Worm (Caenorhabditis elegans) whole organism, L1 larva: Measurements from ENCODE around the gene ostf-4.

ENCODE experiments used
- C16A3.4 ChIP-seq: fragments of 150-350 bp; optimal IDR thresholded peaks from 2 replicates; lab custom pipeline; 2014; ENCODE audit warnings: missing biosample characterization, missing genetic modification characterization
- F16B12.6 ChIP-seq: fragments of 150-350 bp; optimal IDR thresholded peaks from 2 replicates; lab custom pipeline; 2014; ENCODE audit warnings: missing biosample characterization, missing genetic modification characterization
- Y116A8C.19 ChIP-seq: sonication (generic microtip); optimal IDR thresholded peaks from 2 replicates; lab custom pipeline; 2016; ENCODE audit warnings: missing compliant biosample characterization, missing genetic modification characterization, borderline replicate concordance
- aha-1 ChIP-seq: fragments of 150-350 bp; optimal IDR thresholded peaks from 2 replicates; lab custom pipeline; 2014; ENCODE audit warnings: missing biosample characterization, missing genetic modification characterization
- aly-2 ChIP-seq: fragments of 150-350 bp; optimal IDR thresholded peaks from 2 replicates; lab custom pipeline; 2014; ENCODE audit warnings: missing biosample characterization, missing genetic modification characterization
- ama-1 ChIP-seq: fragments of 150-350 bp; optimal IDR thresholded peaks from 2 replicates; lab custom pipeline; 2014
- blmp-1 ChIP-seq: fragments of 150-350 bp; optimal IDR thresholded peaks from 2 replicates; lab custom pipeline; 2014; ENCODE audit warnings: missing biosample characterization, missing genetic modification characterization
- ceh-63 ChIP-seq: fragments of 200-800 bp; sonication (Bioruptor generic); optimal IDR thresholded peaks from 2 replicates; lab custom pipeline; 2018; ENCODE audit warnings: mild to moderate bottlenecking, missing genetic modification characterization, missing compliant biosample characterization
- ceh-82 ChIP-seq, 3 experiments: fragments of 150-350 bp in 1 of 3; sonication (generic microtip) in 2 of 3; optimal IDR thresholded peaks; 2 replicates each; lab custom pipeline; 2014 to 2017; ENCODE audit warnings: missing biosample characterization in 3 of 3, missing genetic modification characterization in 3 of 3
- ceh-88 ChIP-seq: fragments of 200-800 bp; sonication (Bioruptor generic); IDR thresholded peaks from 2 replicates; pipeline ENCODE4 v1.3.6; 2022; ENCODE audit warnings: missing genetic modification characterization, missing compliant biosample characterization
- dpl-1 ChIP-seq, 3 experiments: fragments of 150-350 bp in 2 of 3; sonication (generic microtip) in 1 of 3; optimal IDR thresholded peaks; 2 replicates each; lab custom pipeline; 2014 to 2017; ENCODE audit warnings: missing biosample characterization in 3 of 3, missing genetic modification characterization in 3 of 3, missing genetic modification reagents in 3 of 3
- efl-1 ChIP-seq, 4 experiments: fragments of 150-350 bp; optimal IDR thresholded peaks in 3 of 4; peaks in 1 of 4; 1 replicate in 1 of 4; 2 replicates in 3 of 4; lab custom pipeline; 2014; ENCODE audit warnings: missing biosample characterization in 2 of 4, missing genetic modification characterization in 2 of 4, missing genetic modification reagents in 2 of 4
- efl-3 ChIP-seq: fragments of 200-800 bp; sonication (Bioruptor generic); optimal IDR thresholded peaks from 2 replicates; lab custom pipeline; 2018; ENCODE audit warnings: mild to moderate bottlenecking, missing genetic modification characterization, missing compliant biosample characterization
- egl-13 ChIP-seq: sonication (generic microtip); optimal IDR thresholded peaks from 2 replicates; lab custom pipeline; 2016; ENCODE audit warnings: missing genotype, missing genetic modification reagents, missing genetic modification characterization, missing compliant biosample characterization
- egl-27 ChIP-seq, 2 experiments: fragments of 150-350 bp in 1 of 2; sonication (generic microtip); optimal IDR thresholded peaks; 3 replicates each; lab custom pipeline; 2017 to 2018; ENCODE audit warnings: missing biosample characterization in 2 of 2, missing genetic modification characterization in 2 of 2, missing genetic modification reagents in 2 of 2
- elt-2 ChIP-seq: sonication (generic microtip); optimal IDR thresholded peaks from 2 replicates; lab custom pipeline; 2016; ENCODE audit warnings: missing genetic modification characterization, mild to moderate bottlenecking, inconsistent platforms, missing compliant biosample characterization, missing genetic modification reagents
- ets-5 ChIP-seq: fragments of 200-800 bp; sonication (Bioruptor generic); IDR thresholded peaks from 2 replicates; pipeline ENCODE4 v1.3.6; 2022; ENCODE audit warnings: missing genetic modification characterization, missing compliant biosample characterization
- fkh-10 ChIP-seq: sonication (generic microtip); optimal IDR thresholded peaks from 2 replicates; lab custom pipeline; 2017; ENCODE audit warnings: missing biosample characterization, missing genetic modification reagents, missing genetic modification characterization
- fkh-8 ChIP-seq: sonication (generic microtip); optimal IDR thresholded peaks from 2 replicates; lab custom pipeline; 2016; ENCODE audit warnings: mild to moderate bottlenecking, missing genetic modification characterization, missing compliant biosample characterization
- fos-1 ChIP-seq: fragments of 150-350 bp; optimal IDR thresholded peaks from 2 replicates; lab custom pipeline; 2014; ENCODE audit warnings: missing biosample characterization, missing genetic modification characterization
- hpl-2 ChIP-seq: fragments of 150-350 bp; optimal IDR thresholded peaks from 2 replicates; lab custom pipeline; 2014; ENCODE audit warnings: missing biosample characterization, missing genetic modification reagents, missing genetic modification characterization
- lin-13 ChIP-seq: fragments of 150-350 bp; optimal IDR thresholded peaks from 2 replicates; lab custom pipeline; 2014; ENCODE audit warnings: missing biosample characterization, missing genetic modification reagents, missing genetic modification characterization
- lin-14 ChIP-seq: fragments of 200-800 bp; sonication (Bioruptor generic); optimal IDR thresholded peaks from 2 replicates; lab custom pipeline; 2018; ENCODE audit warnings: mild to moderate bottlenecking, missing genetic modification characterization, moderate library complexity, missing compliant biosample characterization
- lin-15B ChIP-seq: fragments of 150-350 bp; sonication (generic microtip); optimal IDR thresholded peaks from 3 replicates; lab custom pipeline; 2014; ENCODE audit warnings: missing biosample characterization, missing genetic modification characterization
- lin-35 ChIP-seq, 2 experiments: fragments of 150-350 bp; optimal IDR thresholded peaks; 2 replicates each; lab custom pipeline; 2014; ENCODE audit warnings: missing biosample characterization in 2 of 2, missing genetic modification characterization in 2 of 2, missing genetic modification reagents in 2 of 2
- lin-39 ChIP-seq: fragments of 150-350 bp; optimal IDR thresholded peaks from 2 replicates; lab custom pipeline; 2014; ENCODE audit warnings: missing biosample characterization, missing genetic modification reagents, missing genetic modification characterization
- lsy-2 ChIP-seq, 2 experiments: fragments of 150-350 bp; optimal IDR thresholded peaks; 2 replicates each; lab custom pipeline; 2014; ENCODE audit warnings: missing biosample characterization in 2 of 2, missing genetic modification characterization in 2 of 2
- mab-9 ChIP-seq: fragments of 200-800 bp; sonication (Bioruptor generic); IDR thresholded peaks from 2 replicates; pipeline ENCODE4 v1.3.6; 2022; ENCODE audit warnings: missing genetic modification reagents, missing genetic modification characterization, missing compliant biosample characterization
- mef-2 ChIP-seq: fragments of 150-350 bp; optimal IDR thresholded peaks from 2 replicates; lab custom pipeline; 2014; ENCODE audit warnings: missing biosample characterization, missing genetic modification characterization
- mep-1 ChIP-seq: fragments of 150-350 bp; optimal IDR thresholded peaks from 2 replicates; lab custom pipeline; 2014; ENCODE audit warnings: missing biosample characterization, missing genetic modification characterization
- nhr-19 ChIP-seq: fragments of 200-800 bp; sonication (Bioruptor generic); conservative IDR thresholded peaks from 2 replicates; pipeline ENCODE4 v1.3.6; 2022; ENCODE audit warnings: missing genetic modification characterization, missing compliant biosample characterization
- nhr-28 ChIP-seq: fragments of 150-350 bp; optimal IDR thresholded peaks from 2 replicates; lab custom pipeline; 2014; ENCODE audit warnings: missing biosample characterization, missing genetic modification characterization
- nhr-77 ChIP-seq: fragments of 150-350 bp; optimal IDR thresholded peaks from 2 replicates; lab custom pipeline; 2014; ENCODE audit warnings: missing biosample characterization, missing genetic modification characterization
- nhr-84 ChIP-seq: sonication (generic microtip); optimal IDR thresholded peaks from 2 replicates; lab custom pipeline; 2017; ENCODE audit warnings: missing biosample characterization, missing genetic modification characterization
- pax-3 ChIP-seq: fragments of 200-800 bp; sonication (Bioruptor generic); optimal IDR thresholded peaks from 2 replicates; lab custom pipeline; 2018; ENCODE audit warnings: mild to moderate bottlenecking, missing genetic modification characterization, moderate library complexity, missing compliant biosample characterization
- skn-1 ChIP-seq: fragments of 150-350 bp; optimal IDR thresholded peaks from 2 replicates; lab custom pipeline; 2014; ENCODE audit warnings: missing biosample characterization, missing genetic modification characterization
- snpc-4 ChIP-seq: fragments of 150-350 bp; optimal IDR thresholded peaks from 2 replicates; lab custom pipeline; 2014; ENCODE audit warnings: missing biosample characterization, missing genetic modification characterization
- sox-4 ChIP-seq: sonication (generic microtip); optimal IDR thresholded peaks from 2 replicates; lab custom pipeline; 2016; ENCODE audit warnings: missing genetic modification characterization, missing compliant biosample characterization
- sptf-1 ChIP-seq: fragments of 150-350 bp; optimal IDR thresholded peaks from 2 replicates; lab custom pipeline; 2014; ENCODE audit warnings: missing biosample characterization, missing genetic modification characterization
- sup-37 ChIP-seq: fragments of 200-800 bp; sonication (Bioruptor generic); optimal IDR thresholded peaks from 2 replicates; lab custom pipeline; 2018; ENCODE audit warnings: mild to moderate bottlenecking, missing genetic modification characterization, missing compliant biosample characterization
- swsn-7 ChIP-seq: sonication (generic microtip); optimal IDR thresholded peaks from 2 replicates; lab custom pipeline; 2016; ENCODE audit warnings: missing genetic modification characterization, missing compliant biosample characterization
- tbx-2 ChIP-seq: sonication (generic microtip); optimal IDR thresholded peaks from 2 replicates; lab custom pipeline; 2016; ENCODE audit warnings: missing genetic modification characterization, missing compliant biosample characterization
- unc-30 ChIP-seq: sonication (generic microtip); optimal IDR thresholded peaks from 2 replicates; lab custom pipeline; 2017; ENCODE audit warnings: missing biosample characterization, missing genetic modification characterization
- unc-62 ChIP-seq: fragments of 150-350 bp; optimal IDR thresholded peaks from 2 replicates; lab custom pipeline; 2014; ENCODE audit warnings: missing biosample characterization, missing genetic modification reagents, missing genetic modification characterization
- vab-15 ChIP-seq: sonication (generic microtip); optimal IDR thresholded peaks from 2 replicates; lab custom pipeline; 2017; ENCODE audit warnings: missing genotype, mild to moderate bottlenecking, missing genetic modification characterization, missing compliant biosample characterization
- zag-1 ChIP-seq: fragments of 150-350 bp; optimal IDR thresholded peaks from 2 replicates; lab custom pipeline; 2014; ENCODE audit warnings: missing biosample characterization, missing genetic modification characterization
- zip-4 ChIP-seq: fragments of 200-800 bp; sonication (Bioruptor generic); optimal IDR thresholded peaks from 2 replicates; lab custom pipeline; 2018; ENCODE audit warnings: mild to moderate bottlenecking, missing genetic modification characterization, moderate library complexity, missing compliant biosample characterization
- ztf-11 ChIP-seq, 2 experiments: sonication (generic microtip); optimal IDR thresholded peaks; 2 replicates each; lab custom pipeline; 2016 to 2017; ENCODE audit warnings: missing genetic modification characterization in 2 of 2, missing biosample characterization in 1 of 2, missing compliant biosample characterization in 1 of 2

The ostf-4 gene

ce11 chrIII:10278826-10279225, 39.5 kb downstream of the ostf-4 start, which contains the start of gene pad-2:
pad-2 (plus strand) TSS chrIII:10279126.
- TF ChIP-seq fos-1 (tag; lab: Kevin White, UChicago) (no peak), nhr-77 (tag; lab: Kevin White, UChicago) (no peak), lin-13 (GFP tag; lab: Kevin White, UChicago) (no peak)

- no peak for TF ChIP-seq fkh-10 (GFP tag; lab: Kevin White, UChicago)
- no peak for TF ChIP-seq efl-1 (optimal IDR thresholded peaks at IDR 0.05; lab: Kevin White, UChicago)
- peak in 1 of 2 experiments; percentile 70 for TF ChIP-seq efl-1 (GFP tag; optimal IDR thresholded peaks at IDR 0.05 in 1 of 2; lab: Kevin White, UChicago)
Observed at ce11 chrIII:10271807-10272206, 46.6 kb downstream of the ostf-4 start.

- TF ChIP-seq aha-1 (no peak), fkh-8 (tag; lab: Kevin White, UChicago) (peak; percentile 87), Y116A8C.19 (no peak), sptf-1 (no peak), elt-2 (peak; percentile 40), ets-5 (GFP tag; lab: Robert Waterston, UW) (peak; percentile 57; the same call in 1 of the 2 replicates), zag-1 (tag; lab: Kevin White, UChicago) (no peak), aly-2 (no peak), egl-13 (peak; percentile 83), unc-30 (tag; lab: Kevin White, UChicago) (no peak), mef-2 (no peak), mab-9 (GFP tag; lab: Robert Waterston, UW) (peak; percentile 99), ztf-11 (tag; optimal IDR thresholded peaks at IDR 0.05; lab: Kevin White, UChicago) (peak in 1 of 2 experiments; percentile 90), ama-1 (no peak), ceh-82 (tag; optimal IDR thresholded peaks at IDR 0.05; lab: Kevin White, UChicago) (peak; percentile 32 to 56 (median 53)), fkh-10 (GFP tag; lab: Kevin White, UChicago) (no peak), fos-1 (tag; lab: Kevin White, UChicago) (no peak), hpl-2 (no peak), lsy-2 (tag; optimal IDR thresholded peaks at IDR 0.05; lab: Kevin White, UChicago) (peak; percentile 66 to 68), snpc-4 (tag; lab: Kevin White, UChicago) (no peak), lin-14 (GFP tag; lab: Kevin White, UChicago) (peak; percentile 88), nhr-19 (peak; percentile 98), swsn-7 (peak; percentile 83), dpl-1 (GFP tag; optimal IDR thresholded peaks at IDR 0.05; lab: Kevin White, UChicago) (peak; percentile 57 to 71 (median 65)), mep-1 (tag; lab: Kevin White, UChicago) (peak; percentile 43), lin-35 (GFP tag; optimal IDR thresholded peaks at IDR 0.05; lab: Kevin White, UChicago) (peak; percentile 63 to 77), C16A3.4 (tag; lab: Kevin White, UChicago) (no peak), ceh-63 (GFP tag; lab: Kevin White, UChicago) (peak; percentile 86), nhr-28 (tag; lab: Kevin White, UChicago) (no peak), nhr-84 (no peak), vab-15 (tag; lab: Kevin White, UChicago) (peak; percentile 72), pax-3 (peak; percentile 87), efl-3 (GFP tag; lab: Kevin White, UChicago) (peak; percentile 7), egl-27 (tag; optimal IDR thresholded peaks at IDR 0.05; lab: Kevin White, UChicago) (no peak), zip-4 (GFP tag; lab: Kevin White, UChicago) (peak; percentile 32), unc-62 (GFP tag; lab: Kevin White, UChicago) (no peak), lin-15B (peak; percentile 83), tbx-2 (peak; percentile 94), sox-4 (tag; lab: Kevin White, UChicago) (peak; percentile 88), ceh-88 (GFP tag; lab: Robert Waterston, UW) (peak; percentile 95), blmp-1 (tag; lab: Kevin White, UChicago) (no peak), skn-1 (tag; lab: Kevin White, UChicago) (peak; percentile 16), lin-39 (tag; lab: Kevin White, UChicago) (no peak), F16B12.6 (tag; lab: Kevin White, UChicago) (peak; percentile 40), sup-37 (GFP tag; lab: Kevin White, UChicago) (peak; percentile 48)
Observed at ce11 chrIII:10270778-10271307, 47.5 kb downstream of the ostf-4 start, which contains the start of gene cnk-1. cnk-1 (plus strand) TSS chrIII:10271257.
